Worm (Caenorhabditis elegans) whole organism, L3 larva: Measurements from ENCODE around the gene M18.6.

Source experiments
- ZK546.5 ChIP-seq: sonication (generic microtip); optimal IDR thresholded peaks from 2 replicates; lab custom pipeline; 2017; ENCODE audit warnings: missing biosample characterization, missing genetic modification characterization
- aly-2 ChIP-seq: fragments of 150-350 bp; optimal IDR thresholded peaks from 2 replicates; lab custom pipeline; 2014; ENCODE audit warnings: missing biosample characterization, missing genetic modification characterization
- ceh-16 ChIP-seq: sonication (generic microtip); optimal IDR thresholded peaks from 2 replicates; lab custom pipeline; 2017; ENCODE audit warnings: missing biosample characterization, missing genetic modification characterization
- ceh-28 ChIP-seq: fragments of 150-350 bp; optimal IDR thresholded peaks from 2 replicates; lab custom pipeline; 2014; ENCODE audit warnings: missing biosample characterization, missing genetic modification reagents, missing genetic modification characterization
- ceh-82 ChIP-seq: fragments of 150-350 bp; optimal IDR thresholded peaks from 2 replicates; lab custom pipeline; 2014; ENCODE audit warnings: missing biosample characterization, missing genetic modification characterization
- ceh-9 ChIP-seq: sonication (generic microtip); optimal IDR thresholded peaks from 2 replicates; lab custom pipeline; 2018; ENCODE audit warnings: missing biosample characterization, missing genetic modification characterization
- egl-27 ChIP-seq: sonication (generic microtip); optimal IDR thresholded peaks from 4 replicates; lab custom pipeline; 2017; ENCODE audit warnings: missing biosample characterization, missing genetic modification reagents, missing genetic modification characterization
- elt-1 ChIP-seq: fragments of 150-350 bp; optimal IDR thresholded peaks from 2 replicates; lab custom pipeline; 2014; ENCODE audit warnings: missing biosample characterization, missing genetic modification characterization
- elt-2 ChIP-seq: sonication (generic microtip); optimal IDR thresholded peaks from 2 replicates; lab custom pipeline; 2016; ENCODE audit warnings: missing genetic modification reagents, mild to moderate bottlenecking, missing genetic modification characterization, missing compliant biosample characterization
- elt-3 ChIP-seq, 3 experiments: fragments of 150-350 bp in 1 of 3; sonication (generic microtip) in 2 of 3; optimal IDR thresholded peaks; 2 replicates in 2 of 3; 4 replicates in 1 of 3; lab custom pipeline; 2014 to 2017; ENCODE audit warnings: missing biosample characterization in 3 of 3, missing genetic modification characterization in 3 of 3
- eor-1 ChIP-seq, 2 experiments: fragments of 150-350 bp; optimal IDR thresholded peaks; 2 replicates each; lab custom pipeline; 2014 to 2018; ENCODE audit warnings: missing biosample characterization in 2 of 2, missing genetic modification characterization in 2 of 2
- fkh-10 ChIP-seq: sonication (generic microtip); optimal IDR thresholded peaks from 2 replicates; lab custom pipeline; 2017; ENCODE audit warnings: missing biosample characterization, missing genetic modification reagents, missing genetic modification characterization
- fkh-2 ChIP-seq: fragments of 150-350 bp; optimal IDR thresholded peaks from 2 replicates; lab custom pipeline; 2014; ENCODE audit warnings: missing biosample characterization, missing genetic modification reagents, missing genetic modification characterization
- fos-1 ChIP-seq: fragments of 150-350 bp; optimal IDR thresholded peaks from 2 replicates; lab custom pipeline; 2014; ENCODE audit warnings: missing biosample characterization, missing genetic modification characterization
- lin-15B ChIP-seq: fragments of 150-350 bp; optimal IDR thresholded peaks from 2 replicates; lab custom pipeline; 2014; ENCODE audit warnings: missing biosample characterization, missing genetic modification characterization
- lin-39 ChIP-seq: fragments of 150-350 bp; optimal IDR thresholded peaks from 2 replicates; lab custom pipeline; 2018; ENCODE audit warnings: missing biosample characterization, missing genetic modification reagents, missing genetic modification characterization
- lsy-12 ChIP-seq: sonication (generic microtip); optimal IDR thresholded peaks from 2 replicates; lab custom pipeline; 2016; ENCODE audit warnings: mild to moderate bottlenecking, missing genetic modification characterization, missing compliant biosample characterization
- mdl-1 ChIP-seq: fragments of 150-350 bp; optimal IDR thresholded peaks from 2 replicates; lab custom pipeline; 2014; ENCODE audit warnings: missing biosample characterization, missing genetic modification characterization
- mml-1 ChIP-seq: fragments of 150-350 bp; sonication (generic microtip); optimal IDR thresholded peaks from 3 replicates; lab custom pipeline; 2014; ENCODE audit warnings: missing biosample characterization, missing genetic modification characterization
- nhr-11 ChIP-seq: fragments of 150-350 bp; optimal IDR thresholded peaks from 2 replicates; lab custom pipeline; 2014; ENCODE audit warnings: missing biosample characterization, missing genetic modification characterization
- nhr-12 ChIP-seq: fragments of 150-350 bp; optimal IDR thresholded peaks from 2 replicates; lab custom pipeline; 2014; ENCODE audit warnings: missing biosample characterization, missing genetic modification characterization
- nhr-23 ChIP-seq: fragments of 150-350 bp; optimal IDR thresholded peaks from 2 replicates; lab custom pipeline; 2014; ENCODE audit warnings: missing biosample characterization, missing genetic modification reagents, missing genetic modification characterization
- nhr-237 ChIP-seq: fragments of 150-350 bp; optimal IDR thresholded peaks from 2 replicates; lab custom pipeline; 2014; ENCODE audit warnings: missing biosample characterization, missing genetic modification characterization
- nhr-25 ChIP-seq: sonication (generic microtip); optimal IDR thresholded peaks from 2 replicates; lab custom pipeline; 2017; ENCODE audit warnings: missing biosample characterization, missing genetic modification characterization
- nhr-28 ChIP-seq: fragments of 150-350 bp; optimal IDR thresholded peaks from 2 replicates; lab custom pipeline; 2014; ENCODE audit warnings: missing biosample characterization, missing genetic modification characterization
- nhr-43 ChIP-seq: sonication (generic microtip); optimal IDR thresholded peaks from 2 replicates; lab custom pipeline; 2016; ENCODE audit warnings: mild to moderate bottlenecking, missing genetic modification characterization, missing compliant biosample characterization; ENCODE audit not compliant: poor library complexity, severe bottlenecking
- nhr-67 ChIP-seq: fragments of 150-350 bp; optimal IDR thresholded peaks from 2 replicates; lab custom pipeline; 2014; ENCODE audit warnings: missing biosample characterization, missing genetic modification characterization
- nhr-76 ChIP-seq: fragments of 150-350 bp; sonication (generic microtip); optimal IDR thresholded peaks from 5 replicates; lab custom pipeline; 2014; ENCODE audit warnings: missing biosample characterization, missing genetic modification characterization
- pha-4 ChIP-seq: fragments of 150-350 bp; optimal IDR thresholded peaks from 2 replicates; lab custom pipeline; 2014; ENCODE audit warnings: missing biosample characterization, missing genetic modification reagents, missing genetic modification characterization
- sea-2 ChIP-seq: fragments of 150-350 bp; sonication (generic microtip); optimal IDR thresholded peaks from 4 replicates; lab custom pipeline; 2014; ENCODE audit warnings: missing biosample characterization, missing genetic modification reagents, missing genetic modification characterization
- snpc-4 ChIP-seq: fragments of 150-350 bp; optimal IDR thresholded peaks from 2 replicates; lab custom pipeline; 2014; ENCODE audit warnings: missing biosample characterization, missing genetic modification characterization
- tbx-2 ChIP-seq: sonication (generic microtip); optimal IDR thresholded peaks from 2 replicates; lab custom pipeline; 2016; ENCODE audit warnings: mild to moderate bottlenecking, missing genetic modification characterization, missing compliant biosample characterization
- unc-39 ChIP-seq: sonication (generic microtip); optimal IDR thresholded peaks from 4 replicates; lab custom pipeline; 2017; ENCODE audit warnings: missing biosample characterization, missing genetic modification characterization
- unc-62 ChIP-seq: fragments of 150-350 bp; sonication (generic microtip); optimal IDR thresholded peaks from 4 replicates; lab custom pipeline; 2014; ENCODE audit warnings: missing biosample characterization, missing genetic modification reagents, missing genetic modification characterization
- zag-1 ChIP-seq: fragments of 150-350 bp; optimal IDR thresholded peaks from 2 replicates; lab custom pipeline; 2014; ENCODE audit warnings: missing biosample characterization, missing genetic modification characterization
- ztf-11 ChIP-seq: fragments of 150-350 bp; optimal IDR thresholded peaks from 2 replicates; lab custom pipeline; 2014; ENCODE audit warnings: missing biosample characterization, missing genetic modification characterization

M18.6 gene

DNA sequence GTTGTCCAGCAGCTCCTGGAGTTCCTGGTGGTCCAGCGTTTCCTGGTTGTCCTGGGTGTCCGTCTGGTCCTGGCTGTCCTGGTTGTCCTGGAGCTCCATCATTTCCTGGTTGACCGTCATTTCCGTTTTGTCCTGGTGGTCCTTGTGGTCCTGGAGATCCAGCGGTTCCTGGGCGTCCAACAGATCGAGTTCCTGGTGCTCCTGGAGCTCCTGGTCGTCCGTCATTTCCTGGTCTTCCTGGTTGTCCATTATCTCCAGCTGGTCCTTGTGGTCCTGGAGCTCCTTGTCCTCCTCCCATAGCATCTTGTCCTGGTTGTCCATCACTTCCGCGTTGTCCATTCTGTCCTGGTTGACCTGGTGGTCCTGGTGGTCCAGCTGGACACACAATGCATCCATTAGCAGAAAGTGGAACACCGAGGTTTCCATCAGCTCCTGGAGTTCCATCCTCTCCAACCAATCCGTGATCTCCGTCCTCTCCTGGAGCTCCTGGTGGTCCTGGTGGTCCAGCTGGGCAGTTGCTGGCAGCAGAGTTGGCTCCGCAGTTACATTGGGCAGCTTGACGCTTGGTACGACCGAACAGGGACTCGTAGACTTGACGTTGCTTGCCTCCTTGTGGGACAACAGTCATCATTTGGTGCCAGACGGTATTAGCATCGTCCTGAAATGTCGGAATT, 12.0 kb upstream of the M18.6 start:
- TF ChIP-seq nhr-67 (tag; lab: Kevin White, UChicago) (no peak), ZK546.5 (tag; lab: Kevin White, UChicago) (no peak), nhr-23 (tag; lab: Kevin White, UChicago) (no peak), nhr-12 (tag; lab: Kevin White, UChicago) (no peak), nhr-76 (no peak), pha-4 (tag; lab: Kevin White, UChicago) (no peak), mml-1 (no peak), nhr-43 (tag; lab: Kevin White, UChicago) (no peak), snpc-4 (tag; lab: Kevin White, UChicago) (no peak), unc-62 (no peak), nhr-25 (tag; lab: Kevin White, UChicago) (no peak), ztf-11 (no peak), egl-27 (no peak), nhr-28 (no peak), aly-2 (tag; lab: Kevin White, UChicago) (no peak), ceh-28 (tag; lab: Kevin White, UChicago) (no peak), unc-39 (tag; lab: Kevin White, UChicago) (no peak), zag-1 (tag; lab: Kevin White, UChicago) (no peak), lin-39 (tag; lab: Kevin White, UChicago) (no peak)
- TF ChIP-seq, all 47 proteins: peak for 0

DNA sequence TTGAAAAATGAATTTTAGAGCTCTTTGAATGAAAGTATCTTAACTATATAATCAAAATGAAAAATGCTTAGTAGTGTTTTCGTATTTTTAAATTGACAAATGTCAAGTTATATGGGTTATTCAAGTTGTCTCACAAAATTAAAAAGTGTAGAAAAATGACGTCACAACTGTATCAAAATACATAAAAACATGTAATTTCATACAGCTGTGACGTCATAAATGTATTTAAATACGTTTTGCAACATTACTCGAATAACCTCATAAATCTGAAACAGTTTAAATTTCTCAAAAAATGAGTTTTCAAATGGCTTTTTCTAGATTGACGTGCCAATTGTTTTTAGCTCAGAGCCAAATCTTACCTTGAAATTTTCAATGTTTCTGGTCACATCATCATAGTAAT, 11.4 kb upstream of the M18.6 start:
- no peak for TF ChIP-seq eor-1 (tag; optimal IDR thresholded peaks at IDR 0.05; lab: Kevin White, UChicago)
- no peak for TF ChIP-seq lsy-12 (tag; lab: Kevin White, UChicago)
- no peak for TF ChIP-seq ceh-16 (tag; lab: Kevin White, UChicago)
- TF ChIP-seq elt-3 (tag; optimal IDR thresholded peaks at IDR 0.05; lab: Kevin White, UChicago): no peak
- no peak for TF ChIP-seq fos-1 (tag; lab: Kevin White, UChicago)
- no peak for TF ChIP-seq nhr-67 (tag; lab: Kevin White, UChicago)

DNA sequence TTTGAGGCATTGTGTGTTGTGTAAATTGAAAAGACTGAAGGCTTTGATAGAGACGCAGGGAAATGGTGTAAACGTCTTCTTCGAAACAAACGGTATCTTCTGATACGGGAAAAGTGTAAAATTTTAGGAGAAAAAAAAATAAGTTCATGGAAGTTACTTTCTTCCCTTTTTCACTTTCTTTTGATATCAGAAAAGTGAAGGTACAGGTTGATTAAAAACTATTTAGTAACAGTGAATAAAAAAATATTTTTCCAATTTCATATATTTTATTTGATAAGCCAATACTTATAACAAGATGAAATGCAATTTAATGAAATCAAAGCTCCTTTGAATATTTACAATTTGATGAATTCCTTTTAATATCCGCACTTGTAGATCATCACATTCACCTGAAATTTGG, 10.8 kb upstream of the M18.6 start, which contains the start of gene col-129:
Gene col-129 (minus strand): TSS at position 101 of the 400 bp plus-strand sequence.
- TF ChIP-seq fkh-10 (no peak), ZK546.5 (tag; lab: Kevin White, UChicago) (no peak), fkh-2 (tag; lab: Kevin White, UChicago) (no peak), nhr-67 (tag; lab: Kevin White, UChicago) (no peak), ceh-9 (tag; lab: Kevin White, UChicago) (no peak), elt-1 (tag; lab: Kevin White, UChicago) (no peak), tbx-2 (no peak), aly-2 (tag; lab: Kevin White, UChicago) (no peak), nhr-237 (tag; lab: Kevin White, UChicago) (no peak), unc-39 (tag; lab: Kevin White, UChicago) (no peak), pha-4 (tag; lab: Kevin White, UChicago) (no peak), ceh-82 (no peak)

DNA sequence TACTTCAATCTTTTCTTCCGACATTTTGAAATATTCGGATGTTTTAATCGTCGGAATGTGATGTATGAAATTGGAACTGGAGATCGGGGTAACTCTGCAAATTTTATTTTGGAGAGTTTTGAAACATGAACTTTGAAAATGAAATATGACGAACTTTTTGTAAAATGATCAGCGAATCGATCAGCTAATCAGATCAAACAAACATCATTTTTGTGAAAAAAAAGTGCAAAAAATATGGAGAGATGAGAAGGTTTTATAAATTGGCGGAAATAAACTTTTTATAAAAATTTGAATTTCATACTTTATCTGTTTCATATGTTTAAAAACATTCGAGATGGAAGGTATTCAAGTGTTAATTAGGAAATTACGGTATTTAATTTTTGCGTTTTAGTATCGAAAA, 9.6 kb upstream of the M18.6 start, which contains the start of gene dlc-2:
Gene dlc-2 (minus strand): TSS at position 101 of the 400 bp plus-strand sequence.
- TF ChIP-seq nhr-43 (tag; lab: Kevin White, UChicago) (no peak), sea-2 (GFP tag; lab: Kevin White, UChicago) (no peak), nhr-11 (tag; lab: Kevin White, UChicago) (no peak), elt-2 (no peak), nhr-25 (tag; lab: Kevin White, UChicago) (no peak), unc-62 (no peak), lin-15B (tag; lab: Kevin White, UChicago) (no peak), fos-1 (tag; lab: Kevin White, UChicago) (no peak), tbx-2 (no peak), mdl-1 (tag; lab: Kevin White, UChicago) (no peak), elt-3 (tag; optimal IDR thresholded peaks at IDR 0.05; lab: Kevin White, UChicago) (no peak), ceh-82 (no peak), elt-1 (tag; lab: Kevin White, UChicago) (no peak)
- TF ChIP-seq, all 47 proteins: peak for 0
